Worm (Caenorhabditis elegans) whole organism, mixed stage, embryonic: ENCODE measurements around the gene exo-1.

Experiments
- M03D4.4 ChIP-seq: sonication (generic microtip); optimal IDR thresholded peaks from 2 replicates; lab custom pipeline; 2017; ENCODE audit warnings: mild to moderate bottlenecking, missing genetic modification characterization, missing compliant biosample characterization
- bed-3 ChIP-seq: fragments of 200-800 bp; sonication (Bioruptor generic); optimal IDR thresholded peaks from 3 replicates; lab custom pipeline; 2018; ENCODE audit warnings: mild to moderate bottlenecking, missing genetic modification characterization, moderate library complexity, missing compliant biosample characterization
- blmp-1 ChIP-seq: fragments of 150-350 bp; optimal IDR thresholded peaks from 2 replicates; lab custom pipeline; 2014; ENCODE audit warnings: missing biosample characterization, missing genetic modification characterization
- ceh-39 ChIP-seq: fragments of 150-350 bp; optimal IDR thresholded peaks from 2 replicates; lab custom pipeline; 2014; ENCODE audit warnings: missing biosample characterization, missing genetic modification characterization
- ceh-43 ChIP-seq: fragments of 200-800 bp; sonication (Bioruptor generic); optimal IDR thresholded peaks from 2 replicates; lab custom pipeline; 2018; ENCODE audit warnings: mild to moderate bottlenecking, missing genetic modification characterization, moderate library complexity, missing compliant biosample characterization
- ceh-83 ChIP-seq: fragments of 200-800 bp; sonication (Bioruptor generic); optimal IDR thresholded peaks from 2 replicates; lab custom pipeline; 2018; ENCODE audit warnings: mild to moderate bottlenecking, missing genetic modification characterization, missing compliant biosample characterization
- ces-1 ChIP-seq: fragments of 150-350 bp; optimal IDR thresholded peaks from 2 replicates; lab custom pipeline; 2014; ENCODE audit warnings: missing biosample characterization, missing genetic modification reagents, missing genetic modification characterization
- cnd-1 ChIP-seq: fragments of 200-800 bp; sonication (Bioruptor generic); optimal IDR thresholded peaks from 2 replicates; lab custom pipeline; 2018; ENCODE audit warnings: mild to moderate bottlenecking, missing genetic modification characterization, missing compliant biosample characterization
- drap-1 ChIP-seq: fragments of 200-800 bp; sonication (Bioruptor generic); optimal IDR thresholded peaks from 3 replicates; lab custom pipeline; 2018; ENCODE audit warnings: mild to moderate bottlenecking, missing genetic modification characterization, missing compliant biosample characterization
- elt-1 ChIP-seq: sonication (generic microtip); optimal IDR thresholded peaks from 2 replicates; lab custom pipeline; 2017; ENCODE audit warnings: missing genetic modification characterization, mild to moderate bottlenecking, missing compliant biosample characterization, antibody characterized with exemption, moderate library complexity, borderline replicate concordance; ENCODE audit not compliant: insufficient read depth
- elt-3 ChIP-seq: fragments of 150-350 bp; optimal IDR thresholded peaks from 2 replicates; lab custom pipeline; 2014; ENCODE audit warnings: missing biosample characterization, missing genetic modification characterization
- flh-1 ChIP-seq: fragments of 200-800 bp; sonication (Bioruptor generic); optimal IDR thresholded peaks from 2 replicates; lab custom pipeline; 2018; ENCODE audit warnings: mild to moderate bottlenecking, missing genetic modification characterization, moderate library complexity, missing compliant biosample characterization
- ham-2 ChIP-seq: fragments of 200-800 bp; sonication (Bioruptor generic); optimal IDR thresholded peaks from 2 replicates; lab custom pipeline; 2018; ENCODE audit warnings: mild to moderate bottlenecking, missing genetic modification characterization, missing compliant biosample characterization
- lin-13 ChIP-seq: fragments of 150-350 bp; optimal IDR thresholded peaks from 2 replicates; lab custom pipeline; 2014; ENCODE audit warnings: missing biosample characterization, missing genetic modification characterization
- lin-32 ChIP-seq: fragments of 200-800 bp; sonication (Bioruptor generic); optimal IDR thresholded peaks from 2 replicates; lab custom pipeline; 2018; ENCODE audit warnings: mild to moderate bottlenecking, missing genetic modification characterization, missing compliant biosample characterization
- lsy-2 ChIP-seq: fragments of 150-350 bp; optimal IDR thresholded peaks from 2 replicates; lab custom pipeline; 2014; ENCODE audit warnings: missing biosample characterization, missing genetic modification characterization
- mab-5 ChIP-seq: fragments of 150-350 bp; optimal IDR thresholded peaks from 2 replicates; lab custom pipeline; 2014; ENCODE audit warnings: missing biosample characterization, missing genetic modification characterization
- mep-1 ChIP-seq: fragments of 150-350 bp; optimal IDR thresholded peaks from 2 replicates; lab custom pipeline; 2017; ENCODE audit warnings: missing biosample characterization, missing genetic modification reagents, missing genetic modification characterization, inconsistent platforms
- mls-2 ChIP-seq: sonication (generic microtip); optimal IDR thresholded peaks from 2 replicates; lab custom pipeline; 2016; ENCODE audit warnings: mild to moderate bottlenecking, missing genetic modification characterization, moderate library complexity, missing compliant biosample characterization
- nhr-12 ChIP-seq: fragments of 150-350 bp; optimal IDR thresholded peaks from 2 replicates; lab custom pipeline; 2014; ENCODE audit warnings: missing biosample characterization, missing genetic modification characterization
- nhr-237 ChIP-seq: fragments of 150-350 bp; optimal IDR thresholded peaks from 2 replicates; lab custom pipeline; 2014; ENCODE audit warnings: missing biosample characterization, missing genetic modification characterization
- nhr-28 ChIP-seq: fragments of 150-350 bp; optimal IDR thresholded peaks from 2 replicates; lab custom pipeline; 2014; ENCODE audit warnings: missing biosample characterization, missing genetic modification characterization
- nhr-76 ChIP-seq: sonication (generic microtip); optimal IDR thresholded peaks from 2 replicates; lab custom pipeline; 2017; ENCODE audit warnings: missing biosample characterization, missing genetic modification characterization
- pha-4 ChIP-seq: fragments of 150-350 bp; optimal IDR thresholded peaks from 2 replicates; lab custom pipeline; 2018; ENCODE audit warnings: missing biosample characterization, missing genetic modification reagents, missing genetic modification characterization
- sem-2 ChIP-seq: fragments of 200-800 bp; sonication (Bioruptor generic); optimal IDR thresholded peaks from 2 replicates; lab custom pipeline; 2018; ENCODE audit warnings: mild to moderate bottlenecking, missing genetic modification characterization, missing compliant biosample characterization
- snpc-4 ChIP-seq: fragments of 150-350 bp; optimal IDR thresholded peaks from 2 replicates; lab custom pipeline; 2014; ENCODE audit warnings: missing biosample characterization, missing genetic modification characterization
- sptf-1 ChIP-seq: sonication (generic microtip); optimal IDR thresholded peaks from 2 replicates; lab custom pipeline; 2017; ENCODE audit warnings: mild to moderate bottlenecking, missing genetic modification characterization, moderate library complexity, missing compliant biosample characterization
- tbx-8 ChIP-seq: fragments of 200-800 bp; sonication (Bioruptor generic); optimal IDR thresholded peaks from 2 replicates; lab custom pipeline; 2018; ENCODE audit warnings: mild to moderate bottlenecking, missing genetic modification characterization, moderate library complexity, missing compliant biosample characterization
- unc-120 ChIP-seq: sonication (generic microtip); optimal IDR thresholded peaks from 2 replicates; lab custom pipeline; 2017; ENCODE audit warnings: missing genetic modification characterization, missing compliant biosample characterization; ENCODE audit not compliant: poor library complexity, severe bottlenecking
- unc-39 ChIP-seq: fragments of 150-350 bp; optimal IDR thresholded peaks from 2 replicates; lab custom pipeline; 2014; ENCODE audit warnings: missing biosample characterization, missing genetic modification characterization
- unc-62 ChIP-seq: fragments of 150-350 bp; optimal IDR thresholded peaks from 2 replicates; lab custom pipeline; 2014; ENCODE audit warnings: missing biosample characterization, missing genetic modification reagents, missing genetic modification characterization
- ztf-11 ChIP-seq: fragments of 150-350 bp; optimal IDR thresholded peaks from 2 replicates; lab custom pipeline; 2014; ENCODE audit warnings: missing biosample characterization, missing genetic modification characterization

Gene exo-1

ce11 chrIII:13405504-13405903 is 17.8 kb upstream of the exo-1 start, which contains the start of gene nas-1:
TSS of gene nas-1 (plus strand) at chrIII:13405804.
- TF ChIP-seq tbx-8 (GFP tag; lab: Kevin White, UChicago) (no peak), ceh-39 (tag; lab: Kevin White, UChicago) (no peak), M03D4.4 (tag; lab: Kevin White, UChicago) (no peak), ces-1 (GFP tag; lab: Kevin White, UChicago) (no peak), drap-1 (GFP tag; lab: Kevin White, UChicago) (no peak), ham-2 (GFP tag; lab: Kevin White, UChicago) (no peak), pha-4 (tag; lab: Kevin White, UChicago) (no peak), ceh-83 (GFP tag; lab: Kevin White, UChicago) (no peak), lsy-2 (tag; lab: Kevin White, UChicago) (no peak), nhr-76 (tag; lab: Kevin White, UChicago) (no peak), nhr-28 (no peak), mab-5 (tag; lab: Kevin White, UChicago) (no peak)

DNA sequence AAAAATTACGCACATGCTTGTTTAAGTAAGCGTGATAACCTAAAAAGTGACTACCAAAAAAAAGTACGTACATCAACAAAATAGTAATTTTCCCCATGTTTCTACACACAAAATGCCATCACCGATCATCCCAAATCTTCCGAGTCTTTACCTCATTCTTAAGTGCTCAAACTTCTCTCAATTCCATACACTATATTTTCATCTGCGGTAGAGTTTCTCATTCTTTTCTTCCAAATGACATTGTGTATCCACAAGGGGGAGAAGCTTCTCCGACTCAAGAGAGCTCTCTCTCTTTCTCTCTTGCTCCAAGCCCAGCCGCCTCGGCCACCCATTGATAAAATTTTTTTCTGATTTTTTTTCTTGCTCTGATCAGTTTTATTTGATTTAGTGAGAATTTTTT is 13.8 kb upstream of the exo-1 start, which contains the start of gene myo-6:
TSS of gene myo-6 (plus strand) at position 301 of the 400 bp plus-strand sequence.
- TF ChIP-seq unc-62 (no peak), lsy-2 (tag; lab: Kevin White, UChicago) (no peak), cnd-1 (no peak), flh-1 (GFP tag; lab: Kevin White, UChicago) (no peak), elt-3 (no peak), M03D4.4 (tag; lab: Kevin White, UChicago) (no peak), snpc-4 (tag; lab: Kevin White, UChicago) (no peak), lin-13 (tag; lab: Kevin White, UChicago) (no peak), nhr-237 (tag; lab: Kevin White, UChicago) (no peak), ztf-11 (tag; lab: Kevin White, UChicago) (no peak)

DNA sequence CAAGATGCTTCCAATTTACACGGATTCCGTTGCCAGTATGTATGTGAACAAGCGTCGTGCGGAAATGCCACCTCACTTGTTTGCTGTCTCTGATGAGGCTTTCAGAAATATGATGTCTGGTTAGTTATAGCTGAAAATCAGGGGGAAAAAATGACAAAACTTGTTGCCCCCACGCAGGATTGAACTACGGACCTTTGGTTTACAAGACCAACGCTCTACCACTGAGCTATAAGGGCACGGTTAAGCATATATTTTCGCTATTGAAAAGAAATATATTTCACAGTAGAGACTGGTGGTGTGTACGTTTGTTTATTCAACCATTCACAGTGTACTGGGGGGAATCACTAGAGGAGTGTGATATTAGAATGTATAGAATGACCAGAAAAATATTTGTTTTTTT is 12.1 kb upstream of the exo-1 start:
- TF ChIP-seq unc-39 (no peak), unc-62 (no peak), ceh-43 (GFP tag; lab: Kevin White, UChicago) (no peak), elt-1 (no peak), unc-120 (tag; lab: Kevin White, UChicago) (no peak), ceh-39 (tag; lab: Kevin White, UChicago) (no peak), M03D4.4 (tag; lab: Kevin White, UChicago) (no peak), blmp-1 (no peak), bed-3 (GFP tag; lab: Kevin White, UChicago) (no peak), sem-2 (GFP tag; lab: Kevin White, UChicago) (no peak), tbx-8 (GFP tag; lab: Kevin White, UChicago) (no peak), pha-4 (tag; lab: Kevin White, UChicago) (no peak), lin-32 (GFP tag; lab: Kevin White, UChicago) (no peak), ham-2 (GFP tag; lab: Kevin White, UChicago) (no peak), sptf-1 (tag; lab: Kevin White, UChicago) (no peak), ztf-11 (tag; lab: Kevin White, UChicago) (no peak), nhr-12 (tag; lab: Kevin White, UChicago) (no peak), lin-13 (tag; lab: Kevin White, UChicago) (no peak), lsy-2 (tag; lab: Kevin White, UChicago) (no peak), snpc-4 (tag; lab: Kevin White, UChicago) (no peak)

- TF ChIP-seq sptf-1 (tag; lab: Kevin White, UChicago) (no peak), mep-1 (tag; lab: Kevin White, UChicago) (no peak), elt-3 (no peak), ceh-83 (GFP tag; lab: Kevin White, UChicago) (no peak), nhr-28 (no peak), mls-2 (no peak), unc-62 (no peak), lin-32 (GFP tag; lab: Kevin White, UChicago) (no peak), M03D4.4 (tag; lab: Kevin White, UChicago) (no peak), unc-39 (no peak), unc-120 (tag; lab: Kevin White, UChicago) (no peak), tbx-8 (GFP tag; lab: Kevin White, UChicago) (no peak), cnd-1 (no peak), nhr-76 (tag; lab: Kevin White, UChicago) (no peak)
- TF ChIP-seq, all 35 proteins: peak for 0
These were observed 4.3 kb upstream of the exo-1 start for ce11 chrIII:13418975-13419374.
